Worm (Caenorhabditis elegans) whole organism, L4/young adult: ENCODE data around the gene Y49F6C.8.

Source experiments
- W03F9.2 ChIP-seq: fragments of 150-350 bp; optimal IDR thresholded peaks from 2 replicates; lab custom pipeline; 2014; ENCODE audit warnings: missing biosample characterization, missing genetic modification characterization
- dao-5 ChIP-seq: sonication (generic microtip); optimal IDR thresholded peaks from 2 replicates; lab custom pipeline; 2016; ENCODE audit warnings: missing genotype, missing genetic modification characterization, moderate library complexity, missing compliant biosample characterization
- him-1 ChIP-seq: sonication (generic microtip); optimal IDR thresholded peaks from 2 replicates; lab custom pipeline; 2016; ENCODE audit warnings: missing genotype, missing genetic modification reagents, missing genetic modification characterization, missing compliant biosample characterization

ce11 chrII:3375302-3375701 is 5.4 kb upstream of the Y49F6C.8 start:
- no peak for TF ChIP-seq him-1 (tag; lab: Kevin White, UChicago)
- no peak for TF ChIP-seq dao-5 (tag; lab: Kevin White, UChicago)
- no peak for TF ChIP-seq W03F9.2 (tag; lab: Kevin White, UChicago)
